Worm (Caenorhabditis elegans) whole organism, L1 larva: ENCODE measurements around the gene T20F7.3.

Source experiments
- alr-1 ChIP-seq: fragments of 200-800 bp; sonication (Bioruptor generic); optimal IDR thresholded peaks from 2 replicates; lab custom pipeline; 2018; ENCODE audit warnings: borderline replicate concordance, mild to moderate bottlenecking, missing genetic modification characterization, missing compliant biosample characterization
- aly-2 ChIP-seq: fragments of 150-350 bp; optimal IDR thresholded peaks from 2 replicates; lab custom pipeline; 2014; ENCODE audit warnings: missing biosample characterization, missing genetic modification characterization
- elt-2 ChIP-seq: sonication (generic microtip); optimal IDR thresholded peaks from 2 replicates; lab custom pipeline; 2016; ENCODE audit warnings: missing genetic modification characterization, mild to moderate bottlenecking, inconsistent platforms, missing compliant biosample characterization, missing genetic modification reagents
- lsy-2 ChIP-seq, 2 experiments: fragments of 150-350 bp; optimal IDR thresholded peaks; 2 replicates each; lab custom pipeline; 2014; ENCODE audit warnings: missing biosample characterization in 2 of 2, missing genetic modification characterization in 2 of 2
- skn-1 ChIP-seq: fragments of 150-350 bp; optimal IDR thresholded peaks from 2 replicates; lab custom pipeline; 2014; ENCODE audit warnings: missing biosample characterization, missing genetic modification characterization
- unc-130 ChIP-seq: fragments of 150-350 bp; optimal IDR thresholded peaks from 2 replicates; lab custom pipeline; 2017; ENCODE audit warnings: missing biosample characterization, missing genetic modification characterization, inconsistent platforms
- unc-62 ChIP-seq: fragments of 150-350 bp; optimal IDR thresholded peaks from 2 replicates; lab custom pipeline; 2014; ENCODE audit warnings: missing biosample characterization, missing genetic modification reagents, missing genetic modification characterization
- unc-86 ChIP-seq: sonication (generic microtip); optimal IDR thresholded peaks from 2 replicates; lab custom pipeline; 2016; ENCODE audit warnings: missing genetic modification characterization, missing compliant biosample characterization
- ztf-11 ChIP-seq, 2 experiments: sonication (generic microtip); optimal IDR thresholded peaks; 2 replicates each; lab custom pipeline; 2016 to 2017; ENCODE audit warnings: missing genetic modification characterization in 2 of 2, missing biosample characterization in 1 of 2, missing compliant biosample characterization in 1 of 2

DNA sequence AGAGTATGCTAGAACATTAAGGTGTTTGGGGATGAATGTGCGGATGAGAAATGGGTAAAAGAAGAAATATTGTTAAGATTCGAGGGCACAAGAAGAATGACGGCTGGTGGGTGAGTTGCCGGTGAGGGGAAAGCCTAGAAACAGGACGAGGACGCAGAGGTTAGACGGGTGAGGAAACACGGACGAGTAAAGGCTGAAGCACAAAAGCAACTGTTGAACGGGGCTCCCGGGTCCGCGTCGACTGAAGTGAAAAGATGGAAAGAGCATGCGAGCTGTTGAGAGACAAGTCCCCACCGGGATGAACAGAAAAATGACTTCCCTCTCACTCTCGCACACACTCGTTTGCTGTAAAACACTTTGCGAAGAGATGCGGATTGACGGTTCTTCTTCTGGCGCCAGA, 48.2 kb upstream of the T20F7.3 start:
- no peak for TF ChIP-seq ztf-11 (tag; optimal IDR thresholded peaks at IDR 0.05; lab: Kevin White, UChicago)
- TF ChIP-seq alr-1, result no peak
- TF ChIP-seq unc-86 (tag; lab: Kevin White, UChicago), result no peak
- TF ChIP-seq elt-2 (tag; lab: Kevin White, UChicago), result no peak
- TF ChIP-seq unc-62 (GFP tag; lab: Kevin White, UChicago), result no peak
- TF ChIP-seq aly-2, result no peak
- TF ChIP-seq lsy-2 (tag; optimal IDR thresholded peaks at IDR 0.05; lab: Kevin White, UChicago), result no peak
- no peak for TF ChIP-seq skn-1 (tag; lab: Kevin White, UChicago)
- TF ChIP-seq unc-130 (tag; lab: Kevin White, UChicago), result no peak
